Fruit fly (Drosophila melanogaster): ENCODE results near the gene AsnS.

Gene AsnS

dm6 chr3L:21204581-21205495, 31.9 kb downstream of the AsnS start:
- TF ChIP-seq usp (GFP tag; optimal IDR thresholded peaks at IDR 0.05) (no peak), EcR (GFP tag; optimal IDR thresholded peaks at IDR 0.05) (no peak), CG8478 (optimal IDR thresholded peaks at IDR 0.05) (no peak), pan (optimal IDR thresholded peaks at IDR 0.05) (no peak), Dll (optimal IDR thresholded peaks at IDR 0.05) (no peak), psq (optimal IDR thresholded peaks at IDR 0.05) (no peak)

DNA sequence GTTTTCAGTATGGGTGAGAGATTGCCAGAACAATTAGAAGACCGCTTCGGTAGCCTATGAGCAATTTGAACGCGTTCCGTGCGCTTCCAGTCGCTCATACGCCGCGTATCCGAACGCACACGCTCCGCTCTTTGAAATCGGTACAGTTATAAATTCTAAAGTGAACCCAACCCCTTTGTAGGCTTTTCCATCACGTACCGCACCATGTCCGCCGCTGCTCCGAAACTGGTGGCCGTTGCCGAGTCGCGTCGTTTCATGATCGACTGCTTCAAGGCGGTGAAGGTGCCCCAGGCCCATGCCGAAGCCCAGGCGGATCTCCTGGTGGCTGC, 32.5 kb downstream of the AsnS start:
- TF ChIP-seq psq (optimal IDR thresholded peaks at IDR 0.05) (no peak), Dll (optimal IDR thresholded peaks at IDR 0.05) (no peak), EcR (GFP tag; optimal IDR thresholded peaks at IDR 0.05) (no peak), CG8478 (optimal IDR thresholded peaks at IDR 0.05) (no peak), pan (optimal IDR thresholded peaks at IDR 0.05) (no peak), usp (GFP tag; optimal IDR thresholded peaks at IDR 0.05) (no peak)

- TF ChIP-seq EcR (GFP tag; optimal IDR thresholded peaks at IDR 0.05) (no peak), usp (GFP tag; optimal IDR thresholded peaks at IDR 0.05) (no peak), pan (optimal IDR thresholded peaks at IDR 0.05) (no peak), Dll (optimal IDR thresholded peaks at IDR 0.05) (no peak), CG8478 (optimal IDR thresholded peaks at IDR 0.05) (no peak), psq (optimal IDR thresholded peaks at IDR 0.05) (no peak)
Measured at dm6 chr3L:21206486-21206885, 33.6 kb downstream of the AsnS start.

dm6 chr3L:21209921-21210532, 37.1 kb downstream of the AsnS start, which contains the start of the genes CG10510 and CG10508:
Gene CG10510, minus strand, starts transcription at chr3L:21210084.
Gene CG10508, plus strand, starts transcription at chr3L:21210215.
- TF ChIP-seq psq (optimal IDR thresholded peaks at IDR 0.05) = no peak
- no peak for TF ChIP-seq usp (GFP tag; optimal IDR thresholded peaks at IDR 0.05)
- TF ChIP-seq EcR (GFP tag; optimal IDR thresholded peaks at IDR 0.05) = no peak
- no peak for TF ChIP-seq pan (optimal IDR thresholded peaks at IDR 0.05)
- TF ChIP-seq CG8478 (optimal IDR thresholded peaks at IDR 0.05) = no peak
- no peak for TF ChIP-seq Dll (optimal IDR thresholded peaks at IDR 0.05)

- no peak for TF ChIP-seq Dll (optimal IDR thresholded peaks at IDR 0.05)
- no peak for TF ChIP-seq CG8478 (optimal IDR thresholded peaks at IDR 0.05)
- no peak for TF ChIP-seq psq (optimal IDR thresholded peaks at IDR 0.05)
- no peak for TF ChIP-seq usp (GFP tag; optimal IDR thresholded peaks at IDR 0.05)
- TF ChIP-seq EcR (GFP tag; optimal IDR thresholded peaks at IDR 0.05) = no peak
- no peak for TF ChIP-seq pan (optimal IDR thresholded peaks at IDR 0.05)
Measured at dm6 chr3L:21216697-21217291, 43.9 kb downstream of the AsnS start, which contains the start of the genes Trmt112 and Ilk. Gene Trmt112, minus strand, starts transcription at chr3L:21216839. Gene Ilk, plus strand, starts transcription at chr3L:21216901.

dm6 chr3L:21219160-21219559, 46.2 kb downstream of the AsnS start:
- TF ChIP-seq Dll (optimal IDR thresholded peaks at IDR 0.05) (no peak), CG8478 (optimal IDR thresholded peaks at IDR 0.05) (no peak), usp (GFP tag; optimal IDR thresholded peaks at IDR 0.05) (no peak), EcR (GFP tag; optimal IDR thresholded peaks at IDR 0.05) (no peak), psq (optimal IDR thresholded peaks at IDR 0.05) (no peak), pan (optimal IDR thresholded peaks at IDR 0.05) (no peak)

dm6 chr3L:21220100-21220499, 47.2 kb downstream of the AsnS start, which contains the start of gene CG43219:
Gene CG43219, plus strand, starts transcription at chr3L:21220400.
- TF ChIP-seq Dll (optimal IDR thresholded peaks at IDR 0.05) (no peak), usp (GFP tag; optimal IDR thresholded peaks at IDR 0.05) (no peak), CG8478 (optimal IDR thresholded peaks at IDR 0.05) (no peak), psq (optimal IDR thresholded peaks at IDR 0.05) (no peak), pan (optimal IDR thresholded peaks at IDR 0.05) (no peak), EcR (GFP tag; optimal IDR thresholded peaks at IDR 0.05) (no peak)

DNA sequence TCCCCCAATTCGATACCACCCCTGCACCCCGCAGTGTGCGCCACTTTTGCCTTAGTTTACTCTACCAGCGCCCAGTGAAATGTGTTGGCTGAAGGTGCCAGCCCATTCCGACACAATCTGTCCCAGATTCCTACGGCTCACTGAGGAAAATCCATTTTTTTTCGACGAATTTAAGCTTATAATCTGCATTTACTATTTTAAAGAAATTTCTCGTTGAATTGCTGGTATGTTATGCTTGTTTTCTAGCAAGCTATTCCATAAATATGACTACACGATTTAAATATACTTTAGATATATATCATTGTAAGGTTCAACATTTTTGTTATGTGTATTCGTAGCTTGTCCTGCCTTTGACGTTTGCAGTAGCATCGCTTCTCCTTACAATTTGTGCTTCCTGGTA, 50.4 kb downstream of the AsnS start:
- no peak for TF ChIP-seq psq (optimal IDR thresholded peaks at IDR 0.05)
- TF ChIP-seq pan (optimal IDR thresholded peaks at IDR 0.05) = no peak
- TF ChIP-seq usp (GFP tag; optimal IDR thresholded peaks at IDR 0.05) = no peak
- no peak for TF ChIP-seq CG8478 (optimal IDR thresholded peaks at IDR 0.05)
- TF ChIP-seq EcR (GFP tag; optimal IDR thresholded peaks at IDR 0.05) = no peak
- no peak for TF ChIP-seq Dll (optimal IDR thresholded peaks at IDR 0.05)

DNA sequence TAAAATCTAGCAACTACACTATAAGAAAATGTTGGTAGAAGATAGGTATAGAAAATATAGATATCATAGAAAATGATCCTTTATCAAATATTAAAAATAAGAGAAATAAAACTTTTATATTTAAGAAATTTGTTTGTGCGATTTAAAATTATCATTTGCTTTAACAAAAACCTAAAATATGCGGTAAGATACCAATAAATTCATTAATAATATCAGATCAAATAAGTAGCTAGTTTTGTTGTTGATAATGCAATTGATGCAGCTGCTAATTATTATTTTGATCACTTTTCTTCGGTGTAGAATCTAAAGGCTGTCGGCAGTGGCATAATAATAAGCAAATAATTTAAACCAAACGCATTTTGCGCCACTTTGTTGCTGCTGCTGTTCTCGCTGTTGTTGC, 51.4 kb downstream of the AsnS start:
- TF ChIP-seq pan (optimal IDR thresholded peaks at IDR 0.05) (no peak), usp (GFP tag; optimal IDR thresholded peaks at IDR 0.05) (no peak), CG8478 (optimal IDR thresholded peaks at IDR 0.05) (no peak), Dll (optimal IDR thresholded peaks at IDR 0.05) (no peak), EcR (GFP tag; optimal IDR thresholded peaks at IDR 0.05) (no peak), psq (optimal IDR thresholded peaks at IDR 0.05) (no peak)

All from whole organism.